Worm (Caenorhabditis elegans): Measurements from ENCODE around the gene clec-1.

The clec-1 gene

ce11 chrV:5697581-5697980, 2.4 kb upstream of the clec-1 start:
- TF ChIP-seq med-1 (GFP tag; optimal IDR thresholded peaks at IDR 0.05; ENCODE audit: insufficient read depth) (no peak), klf-2 (GFP tag; conservative IDR thresholded peaks at IDR 0.05) (no peak), ref-1 (GFP tag; conservative IDR thresholded peaks at IDR 0.05) (no peak), ztf-23 (GFP tag; IDR thresholded peaks at IDR 0.05) (no peak), ztf-29 (GFP tag; IDR thresholded peaks at IDR 0.05) (no peak), cog-1 (tag; optimal IDR thresholded peaks at IDR 0.05) (no peak), T22C8.4 (GFP tag; IDR thresholded peaks at IDR 0.05) (no peak), flt-1 (GFP tag; IDR thresholded peaks at IDR 0.05) (no peak), tab-1 (GFP tag; IDR thresholded peaks at IDR 0.05) (no peak)

ce11 chrV:5701106-5701505, 1.2 kb downstream of the clec-1 start:
- TF ChIP-seq med-1 (GFP tag; optimal IDR thresholded peaks at IDR 0.05; ENCODE audit: insufficient read depth) (no peak), tab-1 (GFP tag; IDR thresholded peaks at IDR 0.05) (no peak), flt-1 (GFP tag; IDR thresholded peaks at IDR 0.05) (no peak), ztf-29 (GFP tag; IDR thresholded peaks at IDR 0.05) (no peak)

ce11 chrV:5704467-5704866, 4.5 kb downstream of the clec-1 start:
- TF ChIP-seq cog-1 (tag; optimal IDR thresholded peaks at IDR 0.05) = no peak
- TF ChIP-seq ztf-23 (GFP tag; IDR thresholded peaks at IDR 0.05) = no peak
- no peak for TF ChIP-seq med-1 (GFP tag; optimal IDR thresholded peaks at IDR 0.05; ENCODE audit: insufficient read depth)
- TF ChIP-seq ztf-29 (GFP tag; IDR thresholded peaks at IDR 0.05) = no peak
- no peak for TF ChIP-seq T22C8.4 (GFP tag; IDR thresholded peaks at IDR 0.05)
- TF ChIP-seq klf-2 (GFP tag; conservative IDR thresholded peaks at IDR 0.05) = no peak
- TF ChIP-seq flt-1 (GFP tag; IDR thresholded peaks at IDR 0.05) = no peak

ce11 chrV:5705510-5705909, 5.6 kb downstream of the clec-1 start, which contains the start of gene peli-1:
TSS of gene peli-1 (plus strand) at chrV:5705810.
- TF ChIP-seq cog-1 (tag; optimal IDR thresholded peaks at IDR 0.05) = no peak
- TF ChIP-seq med-1 (GFP tag; optimal IDR thresholded peaks at IDR 0.05; ENCODE audit: insufficient read depth) = no peak
- no peak for TF ChIP-seq flt-1 (GFP tag; IDR thresholded peaks at IDR 0.05)
- no peak for TF ChIP-seq T22C8.4 (GFP tag; IDR thresholded peaks at IDR 0.05)
- TF ChIP-seq ztf-29 (GFP tag; IDR thresholded peaks at IDR 0.05) = no peak
- no peak for TF ChIP-seq ztf-23 (GFP tag; IDR thresholded peaks at IDR 0.05)

ce11 chrV:5708331-5708730, 8.4 kb downstream of the clec-1 start:
- TF ChIP-seq ref-1 (GFP tag; conservative IDR thresholded peaks at IDR 0.05) = no peak
- TF ChIP-seq med-1 (GFP tag; optimal IDR thresholded peaks at IDR 0.05; ENCODE audit: insufficient read depth) = no peak
- no peak for TF ChIP-seq cog-1 (tag; optimal IDR thresholded peaks at IDR 0.05)
- TF ChIP-seq tab-1 (GFP tag; IDR thresholded peaks at IDR 0.05) = no peak
- no peak for TF ChIP-seq ztf-29 (GFP tag; IDR thresholded peaks at IDR 0.05)
- TF ChIP-seq ztf-23 (GFP tag; IDR thresholded peaks at IDR 0.05) = no peak
- no peak for TF ChIP-seq klf-2 (GFP tag; conservative IDR thresholded peaks at IDR 0.05)
- TF ChIP-seq T22C8.4 (GFP tag; IDR thresholded peaks at IDR 0.05) = no peak
- no peak for TF ChIP-seq flt-1 (GFP tag; IDR thresholded peaks at IDR 0.05)

ce11 chrV:5712189-5712588, 12.2 kb downstream of the clec-1 start:
- TF ChIP-seq klf-2 (GFP tag; conservative IDR thresholded peaks at IDR 0.05) (no peak), T22C8.4 (GFP tag; IDR thresholded peaks at IDR 0.05) (no peak)

ce11 chrV:5712652-5713051, 12.7 kb downstream of the clec-1 start, which contains the start of gene gcst-1:
TSS of gene gcst-1 (plus strand) at chrV:5712928.
- TF ChIP-seq cog-1 (tag; optimal IDR thresholded peaks at IDR 0.05) (no peak), ref-1 (GFP tag; conservative IDR thresholded peaks at IDR 0.05) (no peak), klf-2 (GFP tag; conservative IDR thresholded peaks at IDR 0.05) (no peak), ztf-23 (GFP tag; IDR thresholded peaks at IDR 0.05) (no peak), tab-1 (GFP tag; IDR thresholded peaks at IDR 0.05) (no peak), ztf-29 (GFP tag; IDR thresholded peaks at IDR 0.05) (no peak), T22C8.4 (GFP tag; IDR thresholded peaks at IDR 0.05) (no peak), med-1 (GFP tag; optimal IDR thresholded peaks at IDR 0.05; ENCODE audit: insufficient read depth) (no peak), flt-1 (GFP tag; IDR thresholded peaks at IDR 0.05) (no peak)

- TF ChIP-seq T22C8.4 (GFP tag; IDR thresholded peaks at IDR 0.05) = no peak
- no peak for TF ChIP-seq ref-1 (GFP tag; conservative IDR thresholded peaks at IDR 0.05)
- TF ChIP-seq med-1 (GFP tag; optimal IDR thresholded peaks at IDR 0.05; ENCODE audit: insufficient read depth) = no peak
- no peak for TF ChIP-seq tab-1 (GFP tag; IDR thresholded peaks at IDR 0.05)
- TF ChIP-seq cog-1 (tag; optimal IDR thresholded peaks at IDR 0.05) = no peak
- no peak for TF ChIP-seq ztf-29 (GFP tag; IDR thresholded peaks at IDR 0.05)
- TF ChIP-seq ztf-23 (GFP tag; IDR thresholded peaks at IDR 0.05) = no peak
- no peak for TF ChIP-seq flt-1 (GFP tag; IDR thresholded peaks at IDR 0.05)
- TF ChIP-seq klf-2 (GFP tag; conservative IDR thresholded peaks at IDR 0.05) = no peak
Measured at ce11 chrV:5713510-5713909, 13.6 kb downstream of the clec-1 start.

- no peak for TF ChIP-seq ref-1 (GFP tag; conservative IDR thresholded peaks at IDR 0.05)
- TF ChIP-seq klf-2 (GFP tag; conservative IDR thresholded peaks at IDR 0.05) = no peak
- no peak for TF ChIP-seq med-1 (GFP tag; optimal IDR thresholded peaks at IDR 0.05; ENCODE audit: insufficient read depth)
- no peak for TF ChIP-seq ztf-23 (GFP tag; IDR thresholded peaks at IDR 0.05)
- TF ChIP-seq T22C8.4 (GFP tag; IDR thresholded peaks at IDR 0.05) = no peak
- no peak for TF ChIP-seq cog-1 (tag; optimal IDR thresholded peaks at IDR 0.05)
- TF ChIP-seq flt-1 (GFP tag; IDR thresholded peaks at IDR 0.05) = no peak
- TF ChIP-seq ztf-29 (GFP tag; IDR thresholded peaks at IDR 0.05) = no peak
- no peak for TF ChIP-seq tab-1 (GFP tag; IDR thresholded peaks at IDR 0.05)
Measured at ce11 chrV:5716508-5716907, 16.6 kb downstream of the clec-1 start, which contains the start of gene K09H11.9. TSS of gene K09H11.9 (minus strand) at chrV:5716608.

- no peak for TF ChIP-seq flt-1 (GFP tag; IDR thresholded peaks at IDR 0.05)
- TF ChIP-seq T22C8.4 (GFP tag; IDR thresholded peaks at IDR 0.05) = no peak
- TF ChIP-seq ztf-29 (GFP tag; IDR thresholded peaks at IDR 0.05) = no peak
- no peak for TF ChIP-seq med-1 (GFP tag; optimal IDR thresholded peaks at IDR 0.05; ENCODE audit: insufficient read depth)
- TF ChIP-seq klf-2 (GFP tag; conservative IDR thresholded peaks at IDR 0.05) = no peak
- no peak for TF ChIP-seq tab-1 (GFP tag; IDR thresholded peaks at IDR 0.05)
- TF ChIP-seq cog-1 (tag; optimal IDR thresholded peaks at IDR 0.05) = no peak
- no peak for TF ChIP-seq ztf-23 (GFP tag; IDR thresholded peaks at IDR 0.05)
- no peak for TF ChIP-seq ref-1 (GFP tag; conservative IDR thresholded peaks at IDR 0.05)
Measured at ce11 chrV:5717237-5717935, 17.4 kb downstream of the clec-1 start, which contains the start of gene rga-3. TSS of gene rga-3 (plus strand) at chrV:5717885.

Measured in whole organism, midembryonic.